Worm (Caenorhabditis elegans) whole organism, L1 larva: ENCODE results near the gene bud-31.

Source experiments
- C04F5.9 ChIP-seq: sonication (generic microtip); optimal IDR thresholded peaks from 2 replicates; lab custom pipeline; 2016; ENCODE audit warnings: missing genetic modification characterization, missing compliant biosample characterization
- C34B4.2 ChIP-seq: sonication (generic microtip); optimal IDR thresholded peaks from 2 replicates; lab custom pipeline; 2017; ENCODE audit warnings: mild to moderate bottlenecking, missing genetic modification characterization, missing compliant biosample characterization
- aha-1 ChIP-seq: fragments of 150-350 bp; optimal IDR thresholded peaks from 2 replicates; lab custom pipeline; 2014; ENCODE audit warnings: missing biosample characterization, missing genetic modification characterization
- aly-2 ChIP-seq: fragments of 150-350 bp; optimal IDR thresholded peaks from 2 replicates; lab custom pipeline; 2014; ENCODE audit warnings: missing biosample characterization, missing genetic modification characterization
- ama-1 ChIP-seq: fragments of 150-350 bp; optimal IDR thresholded peaks from 2 replicates; lab custom pipeline; 2014
- blmp-1 ChIP-seq: fragments of 150-350 bp; optimal IDR thresholded peaks from 2 replicates; lab custom pipeline; 2014; ENCODE audit warnings: missing biosample characterization, missing genetic modification characterization
- ceh-90 ChIP-seq: sonication (generic microtip); optimal IDR thresholded peaks from 2 replicates; lab custom pipeline; 2016; ENCODE audit warnings: missing genetic modification characterization, missing compliant biosample characterization
- dpl-1 ChIP-seq, 3 experiments: fragments of 150-350 bp in 2 of 3; sonication (generic microtip) in 1 of 3; optimal IDR thresholded peaks; 2 replicates each; lab custom pipeline; 2014 to 2017; ENCODE audit warnings: missing biosample characterization in 3 of 3, missing genetic modification characterization in 3 of 3, missing genetic modification reagents in 3 of 3
- efl-1 ChIP-seq, 4 experiments: fragments of 150-350 bp; optimal IDR thresholded peaks in 3 of 4; peaks in 1 of 4; 1 replicate in 1 of 4; 2 replicates in 3 of 4; lab custom pipeline; 2014; ENCODE audit warnings: missing biosample characterization in 2 of 4, missing genetic modification characterization in 2 of 4, missing genetic modification reagents in 2 of 4
- egl-27 ChIP-seq, 2 experiments: fragments of 150-350 bp in 1 of 2; sonication (generic microtip); optimal IDR thresholded peaks; 3 replicates each; lab custom pipeline; 2017 to 2018; ENCODE audit warnings: missing biosample characterization in 2 of 2, missing genetic modification characterization in 2 of 2, missing genetic modification reagents in 2 of 2
- elt-3 ChIP-seq, 6 experiments: fragments of 150-350 bp in 1 of 6; sonication (generic microtip); optimal IDR thresholded peaks; 2 replicates each; lab custom pipeline; 2017 to 2018; ENCODE audit warnings: missing biosample characterization in 6 of 6, missing genetic modification characterization in 6 of 6, inconsistent platforms in 1 of 6
- fkh-4 ChIP-seq: sonication (generic microtip); optimal IDR thresholded peaks from 2 replicates; lab custom pipeline; 2016; ENCODE audit warnings: missing compliant biosample characterization, missing genetic modification characterization, borderline replicate concordance
- hlh-17 ChIP-seq: fragments of 200-800 bp; sonication (Bioruptor generic); optimal IDR thresholded peaks from 2 replicates; lab custom pipeline; 2018; ENCODE audit warnings: missing genetic modification characterization, mild to moderate bottlenecking, missing compliant biosample characterization, moderate library complexity, borderline replicate concordance
- hlh-4 ChIP-seq: sonication (generic microtip); optimal IDR thresholded peaks from 2 replicates; lab custom pipeline; 2016; ENCODE audit warnings: mild to moderate bottlenecking, missing genetic modification characterization, missing compliant biosample characterization
- hpl-2 ChIP-seq: fragments of 150-350 bp; optimal IDR thresholded peaks from 2 replicates; lab custom pipeline; 2014; ENCODE audit warnings: missing biosample characterization, missing genetic modification reagents, missing genetic modification characterization
- irx-1 ChIP-seq: sonication (generic microtip); optimal IDR thresholded peaks from 2 replicates; lab custom pipeline; 2016; ENCODE audit warnings: missing genetic modification characterization, missing compliant biosample characterization
- lin-13 ChIP-seq: fragments of 150-350 bp; optimal IDR thresholded peaks from 2 replicates; lab custom pipeline; 2014; ENCODE audit warnings: missing biosample characterization, missing genetic modification reagents, missing genetic modification characterization
- lin-14 ChIP-seq: fragments of 200-800 bp; sonication (Bioruptor generic); optimal IDR thresholded peaks from 2 replicates; lab custom pipeline; 2018; ENCODE audit warnings: mild to moderate bottlenecking, missing genetic modification characterization, moderate library complexity, missing compliant biosample characterization
- lin-15B ChIP-seq: fragments of 150-350 bp; sonication (generic microtip); optimal IDR thresholded peaks from 3 replicates; lab custom pipeline; 2014; ENCODE audit warnings: missing biosample characterization, missing genetic modification characterization
- lin-35 ChIP-seq, 2 experiments: fragments of 150-350 bp; optimal IDR thresholded peaks; 2 replicates each; lab custom pipeline; 2014; ENCODE audit warnings: missing biosample characterization in 2 of 2, missing genetic modification characterization in 2 of 2, missing genetic modification reagents in 2 of 2
- lin-39 ChIP-seq: fragments of 150-350 bp; optimal IDR thresholded peaks from 2 replicates; lab custom pipeline; 2014; ENCODE audit warnings: missing biosample characterization, missing genetic modification reagents, missing genetic modification characterization
- lir-3 ChIP-seq: sonication (generic microtip); optimal IDR thresholded peaks from 2 replicates; lab custom pipeline; 2016; ENCODE audit warnings: mild to moderate bottlenecking, missing genetic modification characterization, moderate library complexity, missing compliant biosample characterization; ENCODE audit not compliant: poor library complexity
- lsy-2 ChIP-seq, 2 experiments: fragments of 150-350 bp; optimal IDR thresholded peaks; 2 replicates each; lab custom pipeline; 2014; ENCODE audit warnings: missing biosample characterization in 2 of 2, missing genetic modification characterization in 2 of 2
- mdl-1 ChIP-seq, 2 experiments: fragments of 150-350 bp; optimal IDR thresholded peaks; 2 replicates each; lab custom pipeline; 2014 to 2017; ENCODE audit warnings: missing biosample characterization in 2 of 2, missing genetic modification characterization in 2 of 2, inconsistent platforms in 1 of 2
- mep-1 ChIP-seq: fragments of 150-350 bp; optimal IDR thresholded peaks from 2 replicates; lab custom pipeline; 2014; ENCODE audit warnings: missing biosample characterization, missing genetic modification characterization
- nhr-12 ChIP-seq: sonication (generic microtip); optimal IDR thresholded peaks from 2 replicates; lab custom pipeline; 2017; ENCODE audit warnings: missing biosample characterization, missing genetic modification characterization
- nhr-19 ChIP-seq: fragments of 200-800 bp; sonication (Bioruptor generic); conservative IDR thresholded peaks from 2 replicates; pipeline ENCODE4 v1.3.6; 2022; ENCODE audit warnings: missing genetic modification characterization, missing compliant biosample characterization
- nhr-20 ChIP-seq: sonication (generic microtip); optimal IDR thresholded peaks from 2 replicates; lab custom pipeline; 2016; ENCODE audit warnings: mild to moderate bottlenecking, missing genetic modification characterization, missing compliant biosample characterization
- nhr-237 ChIP-seq: fragments of 150-350 bp; optimal IDR thresholded peaks from 2 replicates; lab custom pipeline; 2014; ENCODE audit warnings: missing biosample characterization, missing genetic modification characterization
- nhr-28 ChIP-seq: fragments of 150-350 bp; optimal IDR thresholded peaks from 2 replicates; lab custom pipeline; 2014; ENCODE audit warnings: missing biosample characterization, missing genetic modification characterization
- nhr-90 ChIP-seq: sonication (generic microtip); optimal IDR thresholded peaks from 2 replicates; lab custom pipeline; 2016; ENCODE audit warnings: mild to moderate bottlenecking, missing genetic modification characterization, missing compliant biosample characterization; ENCODE audit not compliant: poor library complexity
- pag-3 ChIP-seq: sonication (generic microtip); optimal IDR thresholded peaks from 2 replicates; lab custom pipeline; 2017; ENCODE audit warnings: missing genetic modification characterization, mild to moderate bottlenecking, missing compliant biosample characterization, antibody characterized with exemption, borderline replicate concordance; ENCODE audit not compliant: insufficient read depth
- pqm-1 ChIP-seq: sonication (generic microtip); optimal IDR thresholded peaks from 3 replicates; lab custom pipeline; 2017; ENCODE audit warnings: missing biosample characterization, missing genetic modification characterization
- rnt-1 ChIP-seq: sonication (generic microtip); optimal IDR thresholded peaks from 2 replicates; lab custom pipeline; 2016; ENCODE audit warnings: mild to moderate bottlenecking, missing genetic modification characterization, moderate library complexity, missing compliant biosample characterization
- snpc-4 ChIP-seq: fragments of 150-350 bp; optimal IDR thresholded peaks from 2 replicates; lab custom pipeline; 2014; ENCODE audit warnings: missing biosample characterization, missing genetic modification characterization
- sox-4 ChIP-seq: sonication (generic microtip); optimal IDR thresholded peaks from 2 replicates; lab custom pipeline; 2016; ENCODE audit warnings: missing genetic modification characterization, missing compliant biosample characterization
- sptf-1 ChIP-seq: fragments of 150-350 bp; optimal IDR thresholded peaks from 2 replicates; lab custom pipeline; 2014; ENCODE audit warnings: missing biosample characterization, missing genetic modification characterization
- swsn-7 ChIP-seq: sonication (generic microtip); optimal IDR thresholded peaks from 2 replicates; lab custom pipeline; 2016; ENCODE audit warnings: missing genetic modification characterization, missing compliant biosample characterization
- tbx-2 ChIP-seq: sonication (generic microtip); optimal IDR thresholded peaks from 2 replicates; lab custom pipeline; 2016; ENCODE audit warnings: missing genetic modification characterization, missing compliant biosample characterization
- unc-62 ChIP-seq: fragments of 150-350 bp; optimal IDR thresholded peaks from 2 replicates; lab custom pipeline; 2014; ENCODE audit warnings: missing biosample characterization, missing genetic modification reagents, missing genetic modification characterization
- unc-98 ChIP-seq: fragments of 200-800 bp; sonication (Bioruptor generic); IDR thresholded peaks from 2 replicates; pipeline ENCODE4 v1.3.6; 2022; ENCODE audit warnings: missing genetic modification characterization, missing compliant biosample characterization
- vab-15 ChIP-seq: sonication (generic microtip); optimal IDR thresholded peaks from 2 replicates; lab custom pipeline; 2017; ENCODE audit warnings: missing genotype, mild to moderate bottlenecking, missing genetic modification characterization, missing compliant biosample characterization
- xbp-1 ChIP-seq: sonication (generic microtip); optimal IDR thresholded peaks from 2 replicates; lab custom pipeline; 2016; ENCODE audit warnings: missing genetic modification characterization, missing compliant biosample characterization
- ztf-11 ChIP-seq, 2 experiments: sonication (generic microtip); optimal IDR thresholded peaks; 2 replicates each; lab custom pipeline; 2016 to 2017; ENCODE audit warnings: missing genetic modification characterization in 2 of 2, missing biosample characterization in 1 of 2, missing compliant biosample characterization in 1 of 2
- ztf-4 ChIP-seq: fragments of 150-350 bp; optimal IDR thresholded peaks from 2 replicates; lab custom pipeline; 2014; ENCODE audit warnings: missing biosample characterization, missing genetic modification characterization

bud-31 gene

DNA sequence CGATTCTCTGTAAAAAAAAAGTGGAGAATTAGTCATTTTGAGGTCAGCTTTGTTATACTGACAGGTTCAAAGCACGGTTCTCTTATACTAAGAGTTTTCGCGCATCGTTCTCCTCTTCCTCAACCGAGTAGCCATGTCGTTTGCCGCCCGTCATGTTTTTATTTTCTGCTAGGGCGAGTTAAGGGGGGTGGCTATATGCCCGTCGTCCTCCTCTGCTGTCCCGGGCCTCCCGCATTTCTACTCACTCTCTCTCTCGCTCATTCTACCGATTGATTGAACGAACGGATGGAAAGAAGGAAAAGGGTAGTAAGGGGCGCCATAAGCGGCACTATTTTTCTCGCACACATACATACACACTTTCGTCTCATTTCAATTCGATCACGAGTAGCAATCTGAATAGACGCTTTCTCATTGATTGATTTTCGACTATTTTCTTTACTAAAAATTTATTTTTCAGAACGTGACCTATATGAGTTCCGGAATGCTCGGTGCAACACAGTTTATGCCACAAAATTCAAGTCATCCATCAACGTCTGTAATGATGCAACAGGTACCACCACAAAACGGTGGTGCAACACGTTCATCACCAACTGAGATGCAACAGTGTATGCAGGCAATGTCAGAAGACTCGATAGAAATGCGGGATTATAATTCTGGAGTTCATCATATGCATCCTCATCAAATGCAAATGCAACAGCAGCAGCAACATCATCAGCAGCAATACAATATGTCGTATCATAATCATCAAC, 9.0 kb upstream of the bud-31 start:
- TF ChIP-seq blmp-1 (tag; lab: Kevin White, UChicago), result peak; percentile 41
- TF ChIP-seq C34B4.2, result no peak

DNA sequence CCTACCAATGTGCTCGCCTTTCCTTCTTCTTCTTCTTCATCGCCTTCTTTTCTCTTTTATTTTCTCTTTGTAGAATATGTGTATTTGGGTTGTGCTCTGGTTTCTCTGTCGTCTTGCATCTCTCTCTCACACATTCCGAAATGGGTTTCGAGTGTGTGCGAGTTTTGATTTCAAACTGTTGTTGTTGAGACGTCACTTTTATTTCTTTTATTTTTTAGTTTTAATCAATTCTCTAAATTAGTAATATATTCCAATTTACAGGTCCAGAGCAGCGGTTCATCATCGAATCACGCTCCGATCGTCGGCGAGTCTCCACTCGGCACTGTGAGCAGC, 8.3 kb upstream of the bud-31 start:
- TF ChIP-seq unc-98 (GFP tag; lab: Robert Waterston, UW) (no peak), efl-1 (optimal IDR thresholded peaks at IDR 0.05; lab: Kevin White, UChicago) (no peak), efl-1 (GFP tag; optimal IDR thresholded peaks at IDR 0.05 in 1 of 2; lab: Kevin White, UChicago) (peak in 1 of 2 experiments; percentile 51), mdl-1 (tag; optimal IDR thresholded peaks at IDR 0.05; lab: Kevin White, UChicago) (no peak), fkh-4 (tag; lab: Kevin White, UChicago) (no peak), nhr-90 (no peak), lin-14 (GFP tag; lab: Kevin White, UChicago) (peak; percentile 1)

DNA sequence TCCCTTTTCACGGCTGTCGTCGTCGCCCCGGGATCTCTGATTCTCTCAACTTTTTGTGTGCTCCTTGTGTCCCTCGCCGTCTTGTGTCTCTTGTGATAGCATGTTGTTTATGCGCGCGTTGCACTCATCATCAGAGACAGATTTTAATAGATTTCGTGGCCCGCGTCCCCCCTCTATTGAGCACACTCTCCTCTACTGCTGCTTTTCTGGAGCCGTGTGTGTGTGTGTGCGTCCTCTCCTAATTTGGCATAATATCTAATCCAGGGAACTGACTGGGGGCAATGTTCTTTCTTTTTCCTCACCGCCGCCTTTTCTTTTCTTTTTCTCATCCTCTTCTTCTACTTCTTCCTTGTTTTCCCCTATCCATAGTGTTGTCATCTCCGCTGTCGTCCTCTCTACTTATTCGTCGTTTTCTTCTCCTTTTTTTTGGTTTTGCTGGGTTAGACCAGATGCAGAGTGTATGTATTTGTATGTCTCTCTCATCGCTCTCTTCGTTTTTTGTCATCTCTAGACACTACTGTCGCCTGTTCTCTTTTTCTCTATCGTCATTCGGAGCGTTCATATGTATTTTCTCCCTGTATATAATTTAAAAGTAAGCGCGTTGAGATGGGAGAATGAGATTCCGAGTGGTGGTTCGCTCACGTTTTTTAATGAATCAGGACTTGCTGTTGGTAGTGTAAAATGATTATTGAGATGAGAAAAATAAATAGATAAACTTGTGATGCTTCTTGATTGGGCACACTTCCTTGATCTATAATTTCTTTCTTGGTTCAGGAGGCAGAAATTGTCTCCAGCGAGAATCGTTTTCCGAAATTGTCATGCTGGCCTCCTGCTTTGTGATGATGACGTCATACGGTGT, 7.7 kb upstream of the bud-31 start:
- TF ChIP-seq unc-62 (GFP tag; lab: Kevin White, UChicago) (no peak), swsn-7 (tag; lab: Kevin White, UChicago) (peak; percentile 45), lsy-2 (tag; optimal IDR thresholded peaks at IDR 0.05; lab: Kevin White, UChicago) (peak in 1 of 2 experiments; percentile 67), sox-4 (tag; lab: Kevin White, UChicago) (peak; percentile 8), lir-3 (tag; lab: Kevin White, UChicago) (no peak), rnt-1 (tag; lab: Kevin White, UChicago) (peak; percentile 33), lin-15B (tag; lab: Kevin White, UChicago) (no peak), aly-2 (tag; lab: Kevin White, UChicago) (no peak), lin-39 (tag; lab: Kevin White, UChicago) (no peak), hlh-17 (GFP tag; lab: Kevin White, UChicago) (no peak), irx-1 (tag; lab: Kevin White, UChicago) (no peak), C04F5.9 (no peak), nhr-237 (no peak), unc-98 (GFP tag; lab: Robert Waterston, UW) (no peak), nhr-19 (GFP tag; lab: Robert Waterston, UW) (0 out of 2 replicates have a peak, but pooled peaks have one; percentile 8), C34B4.2 (no peak), lin-13 (GFP tag; lab: Kevin White, UChicago) (peak; percentile 40), nhr-20 (tag; lab: Kevin White, UChicago) (peak; percentile 24), nhr-28 (no peak), ama-1 (lab: Kevin White, UChicago) (no peak), fkh-4 (tag; lab: Kevin White, UChicago) (no peak), snpc-4 (tag; lab: Kevin White, UChicago) (no peak), elt-3 (tag; optimal IDR thresholded peaks at IDR 0.05; lab: Kevin White, UChicago) (no peak), egl-27 (tag; optimal IDR thresholded peaks at IDR 0.05; lab: Kevin White, UChicago) (no peak), hlh-4 (no peak), hpl-2 (GFP tag; lab: Kevin White, UChicago) (no peak), ztf-11 (tag; optimal IDR thresholded peaks at IDR 0.05; lab: Kevin White, UChicago) (peak in 1 of 2 experiments; percentile 40), lin-35 (GFP tag; optimal IDR thresholded peaks at IDR 0.05; lab: Kevin White, UChicago) (peak; percentile 14 to 25), ztf-4 (tag; lab: Kevin White, UChicago) (no peak), lin-14 (GFP tag; lab: Kevin White, UChicago) (peak; percentile 89), sptf-1 (no peak), xbp-1 (tag; lab: Kevin White, UChicago) (peak; percentile 7), mep-1 (tag; lab: Kevin White, UChicago) (peak; percentile 55), ceh-90 (tag; lab: Kevin White, UChicago) (no peak), dpl-1 (GFP tag; optimal IDR thresholded peaks at IDR 0.05; lab: Kevin White, UChicago) (peak in 1 of 3 experiments; percentile 6), vab-15 (tag; lab: Kevin White, UChicago) (no peak), nhr-12 (tag; lab: Kevin White, UChicago) (no peak), pqm-1 (tag; lab: Kevin White, UChicago) (no peak), pag-3 (tag; lab: Kevin White, UChicago) (no peak), aha-1 (no peak), tbx-2 (tag; lab: Kevin White, UChicago) (peak; percentile 62)
